Worm (Caenorhabditis elegans): ENCODE results near the gene mam-2.

The mam-2 gene

ce11 chrIV:9977602-9978172, 5.3 kb upstream of the mam-2 start, which contains the start of gene dhp-2:
Gene dhp-2, plus strand, starts transcription at chrIV:9978122.
- TF ChIP-seq blmp-1 (tag; optimal IDR thresholded peaks at IDR 0.05) (no peak), zip-8 (tag; optimal IDR thresholded peaks at IDR 0.05) (no peak), lin-13 (tag; optimal IDR thresholded peaks at IDR 0.05) (no peak), hlh-1 (tag; optimal IDR thresholded peaks at IDR 0.05) (peak; percentile 83)

- TF ChIP-seq zip-8 (tag; optimal IDR thresholded peaks at IDR 0.05) (no peak), nhr-28 (tag; optimal IDR thresholded peaks at IDR 0.05) (no peak), snpc-4 (tag; optimal IDR thresholded peaks at IDR 0.05) (no peak), lsy-2 (tag; optimal IDR thresholded peaks at IDR 0.05) (no peak), mep-1 (tag; optimal IDR thresholded peaks at IDR 0.05) (no peak), unc-62 (GFP tag; optimal IDR thresholded peaks at IDR 0.05) (no peak), pha-4 (tag; optimal IDR thresholded peaks at IDR 0.05) (no peak), ces-1 (GFP tag; optimal IDR thresholded peaks at IDR 0.05) (no peak), ceh-39 (tag; optimal IDR thresholded peaks at IDR 0.05) (no peak), ham-2 (GFP tag; optimal IDR thresholded peaks at IDR 0.05) (no peak), elt-3 (tag; optimal IDR thresholded peaks at IDR 0.05) (no peak), unc-39 (tag; optimal IDR thresholded peaks at IDR 0.05) (no peak)
These were observed 685 bp upstream of the mam-2 start, which contains the start of gene rrp-1 for ce11 chrIV:9982226-9982794. Gene rrp-1, minus strand, starts transcription at chrIV:9982276.

- TF ChIP-seq blmp-1 (tag; optimal IDR thresholded peaks at IDR 0.05) (no peak), bed-3 (GFP tag; optimal IDR thresholded peaks at IDR 0.05) (no peak), zip-8 (tag; optimal IDR thresholded peaks at IDR 0.05) (no peak), ces-1 (GFP tag; optimal IDR thresholded peaks at IDR 0.05) (no peak), hlh-1 (tag; optimal IDR thresholded peaks at IDR 0.05) (no peak), M03D4.4 (tag; optimal IDR thresholded peaks at IDR 0.05) (no peak), nhr-76 (tag; optimal IDR thresholded peaks at IDR 0.05) (no peak), nhr-2 (tag; optimal IDR thresholded peaks at IDR 0.05) (no peak), mab-5 (tag; optimal IDR thresholded peaks at IDR 0.05) (no peak), snpc-4 (tag; optimal IDR thresholded peaks at IDR 0.05) (no peak), ztf-11 (tag; optimal IDR thresholded peaks at IDR 0.05) (no peak), cnd-1 (tag; optimal IDR thresholded peaks at IDR 0.05) (no peak), nhr-237 (tag; optimal IDR thresholded peaks at IDR 0.05) (no peak), nhr-12 (tag; optimal IDR thresholded peaks at IDR 0.05) (no peak), sem-2 (GFP tag; optimal IDR thresholded peaks at IDR 0.05) (no peak), lsy-2 (tag; optimal IDR thresholded peaks at IDR 0.05) (no peak), mls-2 (tag; optimal IDR thresholded peaks at IDR 0.05) (no peak), ham-2 (GFP tag; optimal IDR thresholded peaks at IDR 0.05) (no peak), lin-32 (GFP tag; optimal IDR thresholded peaks at IDR 0.05) (no peak)
These were observed 6.4 kb downstream of the mam-2 start for ce11 chrIV:9989416-9989815.

- TF ChIP-seq mep-1 (tag; optimal IDR thresholded peaks at IDR 0.05) = no peak
- no peak for TF ChIP-seq ztf-11 (tag; optimal IDR thresholded peaks at IDR 0.05)
- TF ChIP-seq hlh-1 (tag; optimal IDR thresholded peaks at IDR 0.05) = no peak
- TF ChIP-seq lsy-2 (tag; optimal IDR thresholded peaks at IDR 0.05) = no peak
- no peak for TF ChIP-seq lin-32 (GFP tag; optimal IDR thresholded peaks at IDR 0.05)
- TF ChIP-seq blmp-1 (tag; optimal IDR thresholded peaks at IDR 0.05) = no peak
- no peak for TF ChIP-seq cnd-1 (tag; optimal IDR thresholded peaks at IDR 0.05)
- TF ChIP-seq sem-2 (GFP tag; optimal IDR thresholded peaks at IDR 0.05) = no peak
- no peak for TF ChIP-seq ceh-83 (GFP tag; optimal IDR thresholded peaks at IDR 0.05)
- TF ChIP-seq drap-1 (GFP tag; optimal IDR thresholded peaks at IDR 0.05) = no peak
- no peak for TF ChIP-seq nhr-237 (tag; optimal IDR thresholded peaks at IDR 0.05)
- no peak for TF ChIP-seq flh-1 (GFP tag; optimal IDR thresholded peaks at IDR 0.05)
- TF ChIP-seq zip-8 (tag; optimal IDR thresholded peaks at IDR 0.05) = no peak
- no peak for TF ChIP-seq snpc-4 (tag; optimal IDR thresholded peaks at IDR 0.05)
- no peak for TF ChIP-seq M03D4.4 (tag; optimal IDR thresholded peaks at IDR 0.05)
- no peak for TF ChIP-seq nhr-2 (tag; optimal IDR thresholded peaks at IDR 0.05)
- TF ChIP-seq elt-1 (tag; optimal IDR thresholded peaks at IDR 0.05; ENCODE audit: borderline replicate concordance, insufficient read depth) = no peak
- no peak for TF ChIP-seq elt-3 (tag; optimal IDR thresholded peaks at IDR 0.05)
These were observed 10.6 kb downstream of the mam-2 start for ce11 chrIV:9993403-9994132.

Measured in whole organism, mixed stage, embryonic.